Fruit fly (Drosophila melanogaster) whole organism, embryonic: ENCODE measurements around the gene Pur-alpha.

ENCODE experiments used
- BtbVII ChIP-seq: fragments of 200-800 bp; sonication (Bioruptor generic); optimal IDR thresholded peaks from 3 replicates; lab custom pipeline; 2017; ENCODE audit warnings: missing biosample characterization, mild to moderate bottlenecking, missing genetic modification characterization
- CG10267 ChIP-seq: fragments of 200-800 bp; sonication (Bioruptor generic); optimal IDR thresholded peaks from 2 replicates; lab custom pipeline; 2018; ENCODE audit warnings: missing biosample characterization, mild to moderate bottlenecking, missing genetic modification characterization, moderate library complexity
- CG12104 ChIP-seq: fragments of 200-800 bp; sonication (Bioruptor generic); optimal IDR thresholded peaks from 3 replicates; lab custom pipeline; 2016; ENCODE audit warnings: missing biosample characterization, missing genetic modification characterization
- CG12391 ChIP-seq: fragments of 200-800 bp; sonication (Bioruptor generic); optimal IDR thresholded peaks from 3 replicates; lab custom pipeline; 2018; ENCODE audit warnings: missing biosample characterization, mild to moderate bottlenecking, missing genetic modification characterization, moderate library complexity
- CG13296 ChIP-seq: fragments of 200-800 bp; sonication (Bioruptor generic); optimal IDR thresholded peaks from 3 replicates; lab custom pipeline; 2018; ENCODE audit warnings: missing biosample characterization, mild to moderate bottlenecking, missing genetic modification characterization
- CG13775 ChIP-seq: fragments of 200-800 bp; sonication (Bioruptor generic); optimal IDR thresholded peaks from 3 replicates; lab custom pipeline; 2017; ENCODE audit warnings: missing biosample characterization, mild to moderate bottlenecking, missing genetic modification characterization
- CG14710 ChIP-seq: fragments of 200-800 bp; sonication (Bioruptor generic); optimal IDR thresholded peaks from 3 replicates; lab custom pipeline; 2019; ENCODE audit warnings: missing biosample characterization, mild to moderate bottlenecking, missing genetic modification characterization, moderate library complexity
- CG1647 ChIP-seq: fragments of 200-800 bp; sonication (Bioruptor generic); optimal IDR thresholded peaks from 3 replicates; lab custom pipeline; 2016; ENCODE audit warnings: missing biosample characterization, missing genetic modification characterization
- CG16779 ChIP-seq: fragments of 200-800 bp; sonication (Bioruptor generic); IDR thresholded peaks from 2 replicates; pipeline ENCODE4 v1.3.6; 2022; ENCODE audit warnings: missing biosample characterization, missing genetic modification characterization
- CG18619 ChIP-seq: fragments of 200-800 bp; sonication (Bioruptor generic); optimal IDR thresholded peaks from 3 replicates; lab custom pipeline; 2017; ENCODE audit warnings: missing biosample characterization, mild to moderate bottlenecking, missing genetic modification characterization
- CG2199 ChIP-seq: fragments of 200-800 bp; sonication (Bioruptor generic); IDR thresholded peaks from 3 replicates; pipeline ENCODE4 v1.3.6; 2022; ENCODE audit warnings: missing biosample characterization, missing genetic modification characterization
- CG32767 ChIP-seq: fragments of 200-800 bp; sonication (Bioruptor generic); IDR thresholded peaks from 2 replicates; pipeline ENCODE4 v1.3.6; 2022; ENCODE audit warnings: missing biosample characterization, missing genetic modification characterization
- CG4730 ChIP-seq: fragments of 200-800 bp; sonication (Bioruptor generic); IDR thresholded peaks from 2 replicates; pipeline ENCODE4 v1.3.6; 2022; ENCODE audit warnings: missing biosample characterization, missing genetic modification characterization
- CG5953 ChIP-seq: fragments of 200-800 bp; sonication (Bioruptor generic); IDR thresholded peaks from 2 replicates; pipeline ENCODE4 v1.3.6; 2022; ENCODE audit warnings: missing biosample characterization, missing genetic modification characterization
- CG7372 ChIP-seq: fragments of 200-800 bp; sonication (Bioruptor generic); IDR thresholded peaks from 2 replicates; pipeline ENCODE4 v1.3.6; 2022; ENCODE audit warnings: missing biosample characterization, missing genetic modification characterization
- CG9727 ChIP-seq: fragments of 200-800 bp; sonication (Bioruptor generic); optimal IDR thresholded peaks from 3 replicates; lab custom pipeline; 2017; ENCODE audit warnings: missing biosample characterization, mild to moderate bottlenecking, missing genetic modification characterization
- CTCF ChIP-seq: fragments of 200-800 bp; sonication (Bioruptor generic); optimal IDR thresholded peaks from 2 replicates; lab custom pipeline; 2017; ENCODE audit warnings: missing biosample characterization, mild to moderate bottlenecking, missing genetic modification characterization, moderate library complexity
- Camta ChIP-seq: fragments of 200-800 bp; sonication (Bioruptor generic); optimal IDR thresholded peaks from 2 replicates; lab custom pipeline; 2016; ENCODE audit warnings: missing biosample characterization, missing genetic modification characterization
- Dref ChIP-seq: fragments of 200-800 bp; sonication (Bioruptor generic); IDR thresholded peaks from 2 replicates; pipeline ENCODE4 v1.3.6; 2022; ENCODE audit warnings: missing biosample characterization, missing genetic modification characterization
- Drgx ChIP-seq: fragments of 200-800 bp; sonication (Bioruptor generic); IDR thresholded peaks from 2 replicates; pipeline ENCODE4 v1.3.6; 2022; ENCODE audit warnings: missing biosample characterization, missing genetic modification characterization
- Eip74EF ChIP-seq, 2 experiments: fragments of 200-800 bp in 1 of 2; fragments of >200 bp in 1 of 2; sonication (Bioruptor generic) in 1 of 2; optimal IDR thresholded peaks; 2 replicates each; lab custom pipeline; 2017 to 2019; ENCODE audit warnings: missing biosample characterization in 2 of 2, missing genetic modification characterization in 2 of 2, mild to moderate bottlenecking in 1 of 2, moderate library complexity in 1 of 2
- Ets65A ChIP-seq: fragments of 200-800 bp; sonication (Bioruptor generic); peaks from one replicate; lab custom pipeline; 2016; ENCODE audit warnings: missing biosample characterization, missing genetic modification characterization
- Ets97D ChIP-seq: fragments of 200-800 bp; sonication (Bioruptor generic); optimal IDR thresholded peaks from 3 replicates; lab custom pipeline; 2016; ENCODE audit warnings: missing biosample characterization, missing genetic modification characterization
- HLHmδ ChIP-seq: fragments of 200-800 bp; sonication (Bioruptor generic); optimal IDR thresholded peaks from 2 replicates; lab custom pipeline; 2018; ENCODE audit warnings: missing biosample characterization, mild to moderate bottlenecking, missing genetic modification characterization, moderate library complexity
- Hmx ChIP-seq: fragments of 200-800 bp; sonication (Bioruptor generic); optimal IDR thresholded peaks from 2 replicates; lab custom pipeline; 2016; ENCODE audit warnings: missing biosample characterization, missing genetic modification characterization
- Hr39 ChIP-seq: fragments of >200 bp; optimal IDR thresholded peaks from 2 replicates; lab custom pipeline; 2017
- Hr78 ChIP-seq, 2 experiments: fragments of 200-800 bp in 1 of 2; fragments of >200 bp in 1 of 2; sonication (Bioruptor generic) in 1 of 2; optimal IDR thresholded peaks; 2 replicates each; lab custom pipeline; 2017 to 2019; ENCODE audit warnings: missing biosample characterization in 2 of 2, missing genetic modification characterization in 2 of 2, mild to moderate bottlenecking in 1 of 2, moderate library complexity in 1 of 2
- Hsf ChIP-seq: fragments of 200-800 bp; sonication (Bioruptor generic); optimal IDR thresholded peaks from 3 replicates; lab custom pipeline; 2016; ENCODE audit warnings: missing biosample characterization, missing genetic modification characterization
- Jarid2 ChIP-seq: fragments of 200-800 bp; sonication (Bioruptor generic); optimal IDR thresholded peaks from 3 replicates; lab custom pipeline; 2017; ENCODE audit warnings: mild to moderate bottlenecking, missing biosample characterization, missing genetic modification reagents, missing genetic modification characterization
- Lim3 ChIP-seq: fragments of 200-800 bp; sonication (Bioruptor generic); IDR thresholded peaks from 2 replicates; pipeline ENCODE4 v1.3.6; 2022; ENCODE audit warnings: missing biosample characterization, missing genetic modification characterization
- MESR4 ChIP-seq: fragments of 200-800 bp; sonication (Bioruptor generic); optimal IDR thresholded peaks from 2 replicates; lab custom pipeline; 2018; ENCODE audit warnings: missing biosample characterization, mild to moderate bottlenecking, missing genetic modification characterization, moderate library complexity
- Mad ChIP-seq: fragments of 200-800 bp; sonication (Bioruptor generic); optimal IDR thresholded peaks from 2 replicates; lab custom pipeline; 2016; ENCODE audit warnings: missing biosample characterization, missing genetic modification characterization
- Myb ChIP-seq: fragments of 200-800 bp; sonication (Bioruptor generic); optimal IDR thresholded peaks from 2 replicates; lab custom pipeline; 2016; ENCODE audit warnings: missing biosample characterization, missing genetic modification characterization
- PHDP ChIP-seq: fragments of 200-800 bp; sonication (Bioruptor generic); optimal IDR thresholded peaks from 3 replicates; lab custom pipeline; 2018; ENCODE audit warnings: missing biosample characterization, mild to moderate bottlenecking, missing genetic modification characterization, moderate library complexity
- Sin3A ChIP-seq: fragments of >200 bp; optimal IDR thresholded peaks from 2 replicates; lab custom pipeline; 2018
- Spps ChIP-seq: fragments of 200-800 bp; sonication (Bioruptor generic); optimal IDR thresholded peaks from 2 replicates; lab custom pipeline; 2018; ENCODE audit warnings: missing biosample characterization, mild to moderate bottlenecking, missing genetic modification characterization
- Xbp1 ChIP-seq: fragments of 200-800 bp; sonication (Bioruptor generic); optimal IDR thresholded peaks from 3 replicates; lab custom pipeline; 2016; ENCODE audit warnings: missing biosample characterization, mild to moderate bottlenecking, missing genetic modification characterization
- ac ChIP-seq: fragments of 200-800 bp; sonication (Bioruptor generic); optimal IDR thresholded peaks from 3 replicates; lab custom pipeline; 2017; ENCODE audit warnings: missing biosample characterization, mild to moderate bottlenecking, missing genetic modification characterization
- cad ChIP-seq: fragments of >200 bp; optimal IDR thresholded peaks from 2 replicates; lab custom pipeline; 2017; ENCODE audit warnings: missing biosample characterization, missing genetic modification characterization
- chn ChIP-seq: fragments of 200-800 bp; sonication (Bioruptor generic); optimal IDR thresholded peaks from 2 replicates; lab custom pipeline; 2016; ENCODE audit warnings: missing biosample characterization, missing genetic modification characterization
- dan ChIP-seq: fragments of 200-800 bp; sonication (Bioruptor generic); IDR thresholded peaks from 2 replicates; pipeline ENCODE4 v1.3.6; 2022; ENCODE audit warnings: missing biosample characterization, missing genetic modification characterization
- ems ChIP-seq: fragments of 200-800 bp; sonication (Bioruptor generic); optimal IDR thresholded peaks from 3 replicates; lab custom pipeline; 2016; ENCODE audit warnings: missing biosample characterization, missing genetic modification characterization
- ftz-f1 ChIP-seq: fragments of 200-800 bp; sonication (Bioruptor generic); optimal IDR thresholded peaks from 2 replicates; lab custom pipeline; 2016; ENCODE audit warnings: missing biosample characterization, missing genetic modification characterization
- gsb-n ChIP-seq: fragments of 200-800 bp; sonication (Bioruptor generic); optimal IDR thresholded peaks from 3 replicates; lab custom pipeline; 2018; ENCODE audit warnings: missing biosample characterization, mild to moderate bottlenecking, missing genetic modification characterization
- ind ChIP-seq: fragments of 200-800 bp; sonication (Bioruptor generic); optimal IDR thresholded peaks from 3 replicates; lab custom pipeline; 2016; ENCODE audit warnings: missing biosample characterization, missing genetic modification characterization
- ken ChIP-seq: fragments of 200-800 bp; sonication (Bioruptor generic); IDR thresholded peaks from 3 replicates; pipeline ENCODE4 v1.3.6; 2022; ENCODE audit warnings: missing biosample characterization, missing genetic modification characterization
- maf-S ChIP-seq: fragments of 200-800 bp; sonication (Bioruptor generic); optimal IDR thresholded peaks from 2 replicates; lab custom pipeline; 2016; ENCODE audit warnings: missing biosample characterization, missing genetic modification characterization
- mld ChIP-seq: fragments of 200-800 bp; sonication (Bioruptor generic); IDR thresholded peaks from 3 replicates; pipeline ENCODE4 v1.3.6; 2022; ENCODE audit warnings: missing biosample characterization, missing genetic modification characterization; ENCODE audit not compliant: partially characterized antibody
- nau ChIP-seq: fragments of 200-800 bp; sonication (Bioruptor generic); optimal IDR thresholded peaks from 3 replicates; lab custom pipeline; 2017; ENCODE audit warnings: missing biosample characterization, mild to moderate bottlenecking, missing genetic modification characterization, missing genetic modification reagents
- nerfin-1 ChIP-seq: fragments of 200-800 bp; sonication (Bioruptor generic); optimal IDR thresholded peaks from 3 replicates; lab custom pipeline; 2019; ENCODE audit warnings: missing biosample characterization, mild to moderate bottlenecking, missing genetic modification characterization, moderate library complexity
- pfk ChIP-seq: fragments of 200-800 bp; sonication (Bioruptor generic); optimal IDR thresholded peaks from 2 replicates; lab custom pipeline; 2018; ENCODE audit warnings: missing biosample characterization, mild to moderate bottlenecking, missing genetic modification characterization, moderate library complexity
- seq ChIP-seq: fragments of 200-800 bp; sonication (Bioruptor generic); IDR thresholded peaks from 2 replicates; pipeline ENCODE4 v1.3.6; 2022; ENCODE audit warnings: missing biosample characterization, missing genetic modification characterization
- vnd ChIP-seq: fragments of 200-800 bp; sonication (Bioruptor generic); IDR thresholded peaks from 3 replicates; pipeline ENCODE4 v1.3.6; 2022; ENCODE audit warnings: missing biosample characterization, missing genetic modification characterization; ENCODE audit not compliant: partially characterized antibody
- yki ChIP-seq: fragments of >200 bp; optimal IDR thresholded peaks from 3 replicates; lab custom pipeline; 2018

Gene Pur-alpha

DNA sequence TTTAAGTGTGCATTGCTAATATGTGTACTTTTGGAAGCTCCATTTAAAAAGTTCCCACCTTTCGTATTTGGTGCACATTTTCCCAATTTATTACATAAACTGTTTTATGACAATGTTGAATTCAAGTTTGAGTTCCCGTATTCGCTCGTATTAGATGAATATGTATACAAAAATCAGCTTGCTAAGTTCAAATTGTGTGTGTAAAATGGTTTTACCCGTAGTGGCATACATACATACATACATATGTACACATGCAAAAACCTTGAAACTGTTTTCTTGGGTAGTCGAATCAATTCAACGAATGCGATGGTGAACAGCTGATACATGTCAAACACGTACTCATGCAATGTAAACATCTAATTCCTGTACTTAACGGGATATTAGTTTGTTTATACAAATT, 640 bp downstream of the Pur-alpha start (continued):
- TF ChIP-seq BtbVII (GFP tag; lab: Kevin White, UChicago) (peak; percentile 37), CG1647 (GFP tag; lab: Kevin White, UChicago) (no peak), gsb-n (tag; lab: Kevin White, UChicago) (no peak), ac (GFP tag; lab: Kevin White, UChicago) (no peak), Hr39 (lab: Kevin White, UChicago) (no peak), CTCF (no peak), MESR4 (GFP tag; lab: Kevin White, UChicago) (peak; percentile 38), CG18619 (no peak), chn (GFP tag; lab: Kevin White, UChicago) (no peak), pfk (GFP tag; lab: Kevin White, UChicago) (no peak), CG4730 (no peak), HLHmδ (no peak), seq (GFP tag; lab: Robert Waterston, UW) (no peak), Camta (no peak), ftz-f1 (GFP tag; lab: Kevin White, UChicago) (peak; percentile 62), Hmx (GFP tag; lab: Kevin White, UChicago) (no peak), Mad (GFP tag; lab: Kevin White, UChicago) (no peak), dan (GFP tag; lab: Robert Waterston, UW) (no peak), ind (no peak), Sin3A (lab: Kevin White, UChicago) (no peak), Ets97D (GFP tag; lab: Kevin White, UChicago) (no peak), CG13296 (GFP tag; lab: Kevin White, UChicago) (peak; percentile 44), cad (GFP tag; lab: Kevin White, UChicago) (no peak), CG12104 (GFP tag; lab: Kevin White, UChicago) (no peak), Lim3 (GFP tag; lab: Robert Waterston, UW) (no peak), maf-S (GFP tag; lab: Kevin White, UChicago) (no peak), CG2199 (GFP tag; lab: Robert Waterston, UW) (0 out of 3 replicates have a peak, but pooled peaks have one; percentile 74), Spps (no peak), ems (GFP tag; lab: Kevin White, UChicago) (no peak), yki (lab: Kevin White, UChicago) (no peak), nerfin-1 (tag; lab: Kevin White, UChicago) (no peak), CG5953 (GFP tag; lab: Robert Waterston, UW) (no peak), CG32767 (GFP tag; lab: Robert Waterston, UW) (no peak), CG9727 (no peak), ken (GFP tag; lab: Robert Waterston, UW) (no peak), Myb (no peak), CG16779 (GFP tag; lab: Robert Waterston, UW) (no peak), CG13775 (no peak), CG7372 (GFP tag; lab: Robert Waterston, UW) (no peak), Xbp1 (no peak), Hsf (GFP tag; lab: Kevin White, UChicago) (no peak), Drgx (GFP tag; lab: Robert Waterston, UW) (no peak), Eip74EF (GFP tag; optimal IDR thresholded peaks at IDR 0.05; lab: Kevin White, UChicago) (no peak), vnd (no peak), PHDP (tag; lab: Kevin White, UChicago) (peak; percentile 14), nau (peak; percentile 48), Jarid2 (GFP tag; lab: Kevin White, UChicago) (no peak), Dref (GFP tag; lab: Robert Waterston, UW) (no peak), CG14710 (tag; lab: Kevin White, UChicago) (no peak), Hr78 (GFP tag; optimal IDR thresholded peaks at IDR 0.05; lab: Kevin White, UChicago) (no peak), Ets65A (GFP tag; lab: Kevin White, UChicago) (no peak), mld (GFP tag; lab: Robert Waterston, UW) (no peak), CG10267 (no peak), CG12391 (tag; lab: Kevin White, UChicago) (no peak)
